Fruit fly (Drosophila melanogaster): ENCODE measurements around the gene lmgB.

Gene lmgB

dm6 chr2L:8572900-8573299, 44.5 kb upstream of the lmgB start (continued):
- TF ChIP-seq ham (GFP tag; IDR thresholded peaks at IDR 0.05) (no peak), CG17612 (GFP tag; IDR thresholded peaks at IDR 0.05) (no peak), Gsc (GFP tag; IDR thresholded peaks at IDR 0.05) (no peak), CG2129 (GFP tag; IDR thresholded peaks at IDR 0.05; ENCODE audit: partially characterized antibody) (no peak), ac (GFP tag; optimal IDR thresholded peaks at IDR 0.05) (no peak), fd64A (GFP tag; optimal IDR thresholded peaks at IDR 0.05) (no peak), NfI (GFP tag; optimal IDR thresholded peaks at IDR 0.05) (no peak), CG4820 (GFP tag; optimal IDR thresholded peaks at IDR 0.05) (peak; percentile 51), mirr (GFP tag; optimal IDR thresholded peaks at IDR 0.05) (no peak), row (GFP tag; IDR thresholded peaks at IDR 0.05) (peak; percentile 73), gfzf (GFP tag; optimal IDR thresholded peaks at IDR 0.05) (no peak), sd (tag; optimal IDR thresholded peaks at IDR 0.05) (no peak), CG15479 (GFP tag; optimal IDR thresholded peaks at IDR 0.05) (no peak), CG6654 (GFP tag; optimal IDR thresholded peaks at IDR 0.05) (no peak), sob (GFP tag; IDR thresholded peaks at IDR 0.05) (no peak), jumu (GFP tag; optimal IDR thresholded peaks at IDR 0.05) (peak; percentile 29), B-H2 (GFP tag; optimal IDR thresholded peaks at IDR 0.05) (no peak), CG5953 (GFP tag; IDR thresholded peaks at IDR 0.05) (no peak), CG11093 (GFP tag; IDR thresholded peaks at IDR 0.05) (0 out of 3 replicates have a peak, but pooled peaks have one; percentile 35), CG1647 (GFP tag; optimal IDR thresholded peaks at IDR 0.05) (no peak), CG16779 (GFP tag; IDR thresholded peaks at IDR 0.05) (no peak), nau (GFP tag; optimal IDR thresholded peaks at IDR 0.05) (peak; percentile 33), MTF-1 (GFP tag; optimal IDR thresholded peaks at IDR 0.05; ENCODE audit: borderline replicate concordance) (no peak), aop (GFP tag; IDR thresholded peaks at IDR 0.05) (no peak), H15 (GFP tag; IDR thresholded peaks at IDR 0.05) (no peak), CG7928 (GFP tag; optimal IDR thresholded peaks at IDR 0.05) (no peak), CG8924 (tag; optimal IDR thresholded peaks at IDR 0.05) (peak; percentile 55), caup (GFP tag; optimal IDR thresholded peaks at IDR 0.05; ENCODE audit: severe bottlenecking) (peak; percentile 47), CG6854 (GFP tag; optimal IDR thresholded peaks at IDR 0.05) (peak; percentile 42), Oaz (GFP tag; IDR thresholded peaks at IDR 0.05) (no peak), D19B (GFP tag; optimal IDR thresholded peaks at IDR 0.05) (no peak), CG11085 (GFP tag; IDR thresholded peaks at IDR 0.05) (no peak), Max (GFP tag; optimal IDR thresholded peaks at IDR 0.05) (no peak), seq (GFP tag; IDR thresholded peaks at IDR 0.05) (peak; percentile 19; the same call in 1 of the 2 replicates), CG12769 (tag; optimal IDR thresholded peaks at IDR 0.05) (no peak), HmgZ (tag; optimal IDR thresholded peaks at IDR 0.05) (no peak), ash1 (GFP tag; optimal IDR thresholded peaks at IDR 0.05) (no peak), p53 (GFP tag; optimal IDR thresholded peaks at IDR 0.05) (no peak), CG15073 (GFP tag; optimal IDR thresholded peaks at IDR 0.05) (no peak), sim (GFP tag; IDR thresholded peaks at IDR 0.05) (no peak), CG30403 (GFP tag; optimal IDR thresholded peaks at IDR 0.05) (peak; percentile 55), chinmo (GFP tag; IDR thresholded peaks at IDR 0.05; ENCODE audit: partially characterized antibody) (no peak), CG17385 (GFP tag; optimal IDR thresholded peaks at IDR 0.05) (peak; percentile 43), CG17802 (tag; optimal IDR thresholded peaks at IDR 0.05) (no peak), H2.0 (GFP tag; IDR thresholded peaks at IDR 0.05) (no peak), rib (GFP tag; IDR thresholded peaks at IDR 0.05) (no peak), dan (GFP tag; IDR thresholded peaks at IDR 0.05) (no peak), sr (GFP tag; IDR thresholded peaks at IDR 0.05) (no peak), slp2 (GFP tag; optimal IDR thresholded peaks at IDR 0.05) (peak; percentile 40), CG30020 (tag; optimal IDR thresholded peaks at IDR 0.05) (no peak), cwo (GFP tag; optimal IDR thresholded peaks at IDR 0.05) (peak; percentile 23), GATAe (GFP tag; conservative IDR thresholded peaks at IDR 0.05) (no peak)
